Worm (Caenorhabditis elegans) whole organism, L3 larva: ENCODE results near the gene cpr-3.

Experiments
- aly-2 ChIP-seq: fragments of 150-350 bp; optimal IDR thresholded peaks from 2 replicates; lab custom pipeline; 2014; ENCODE audit warnings: missing biosample characterization, missing genetic modification characterization
- ceh-9 ChIP-seq: sonication (generic microtip); optimal IDR thresholded peaks from 2 replicates; lab custom pipeline; 2018; ENCODE audit warnings: missing biosample characterization, missing genetic modification characterization
- egl-27 ChIP-seq: sonication (generic microtip); optimal IDR thresholded peaks from 4 replicates; lab custom pipeline; 2017; ENCODE audit warnings: missing biosample characterization, missing genetic modification reagents, missing genetic modification characterization
- egl-5 ChIP-seq: fragments of 150-350 bp; optimal IDR thresholded peaks from 2 replicates; lab custom pipeline; 2017; ENCODE audit warnings: missing biosample characterization, missing genetic modification reagents, missing genetic modification characterization, inconsistent platforms
- elt-1 ChIP-seq: fragments of 150-350 bp; optimal IDR thresholded peaks from 2 replicates; lab custom pipeline; 2014; ENCODE audit warnings: missing biosample characterization, missing genetic modification characterization
- fos-1 ChIP-seq: fragments of 150-350 bp; optimal IDR thresholded peaks from 2 replicates; lab custom pipeline; 2014; ENCODE audit warnings: missing biosample characterization, missing genetic modification characterization
- lin-15B ChIP-seq: fragments of 150-350 bp; optimal IDR thresholded peaks from 2 replicates; lab custom pipeline; 2014; ENCODE audit warnings: missing biosample characterization, missing genetic modification characterization
- unc-39 ChIP-seq: sonication (generic microtip); optimal IDR thresholded peaks from 4 replicates; lab custom pipeline; 2017; ENCODE audit warnings: missing biosample characterization, missing genetic modification characterization

ce11 chrV:15306745-15307144, 8.2 kb upstream of the cpr-3 start, which contains the start of gene T26H8.4:
- TF ChIP-seq lin-15B (tag; lab: Kevin White, UChicago): no peak
- TF ChIP-seq egl-27 (tag; lab: Kevin White, UChicago): no peak
- TF ChIP-seq ceh-9: no peak
- no peak for TF ChIP-seq unc-39 (tag; lab: Kevin White, UChicago)
- no peak for TF ChIP-seq aly-2 (tag; lab: Kevin White, UChicago)
- no peak for TF ChIP-seq egl-5
- TF ChIP-seq fos-1 (tag; lab: Kevin White, UChicago): no peak
- no peak for TF ChIP-seq elt-1
